Worm (Caenorhabditis elegans) whole organism, mixed stage, embryonic: ENCODE measurements around the gene C17H12.12.

Source experiments
- M03D4.4 ChIP-seq: sonication (generic microtip); optimal IDR thresholded peaks from 2 replicates; lab custom pipeline; 2017; ENCODE audit warnings: mild to moderate bottlenecking, missing genetic modification characterization, missing compliant biosample characterization
- bed-3 ChIP-seq: fragments of 200-800 bp; sonication (Bioruptor generic); optimal IDR thresholded peaks from 3 replicates; lab custom pipeline; 2018; ENCODE audit warnings: mild to moderate bottlenecking, missing genetic modification characterization, moderate library complexity, missing compliant biosample characterization
- blmp-1 ChIP-seq: fragments of 150-350 bp; optimal IDR thresholded peaks from 2 replicates; lab custom pipeline; 2014; ENCODE audit warnings: missing biosample characterization, missing genetic modification characterization
- ceh-39 ChIP-seq: fragments of 150-350 bp; optimal IDR thresholded peaks from 2 replicates; lab custom pipeline; 2014; ENCODE audit warnings: missing biosample characterization, missing genetic modification characterization
- ces-1 ChIP-seq: fragments of 150-350 bp; optimal IDR thresholded peaks from 2 replicates; lab custom pipeline; 2014; ENCODE audit warnings: missing biosample characterization, missing genetic modification reagents, missing genetic modification characterization
- cnd-1 ChIP-seq: fragments of 200-800 bp; sonication (Bioruptor generic); optimal IDR thresholded peaks from 2 replicates; lab custom pipeline; 2018; ENCODE audit warnings: mild to moderate bottlenecking, missing genetic modification characterization, missing compliant biosample characterization
- drap-1 ChIP-seq: fragments of 200-800 bp; sonication (Bioruptor generic); optimal IDR thresholded peaks from 3 replicates; lab custom pipeline; 2018; ENCODE audit warnings: mild to moderate bottlenecking, missing genetic modification characterization, missing compliant biosample characterization
- elt-1 ChIP-seq: sonication (generic microtip); optimal IDR thresholded peaks from 2 replicates; lab custom pipeline; 2017; ENCODE audit warnings: missing genetic modification characterization, mild to moderate bottlenecking, missing compliant biosample characterization, antibody characterized with exemption, moderate library complexity, borderline replicate concordance; ENCODE audit not compliant: insufficient read depth
- flh-1 ChIP-seq: fragments of 200-800 bp; sonication (Bioruptor generic); optimal IDR thresholded peaks from 2 replicates; lab custom pipeline; 2018; ENCODE audit warnings: mild to moderate bottlenecking, missing genetic modification characterization, moderate library complexity, missing compliant biosample characterization
- ham-2 ChIP-seq: fragments of 200-800 bp; sonication (Bioruptor generic); optimal IDR thresholded peaks from 2 replicates; lab custom pipeline; 2018; ENCODE audit warnings: mild to moderate bottlenecking, missing genetic modification characterization, missing compliant biosample characterization
- hlh-1 ChIP-seq: fragments of 150-350 bp; optimal IDR thresholded peaks from 2 replicates; lab custom pipeline; 2014; ENCODE audit warnings: missing biosample characterization, missing genetic modification reagents, missing genetic modification characterization
- lin-13 ChIP-seq: fragments of 150-350 bp; optimal IDR thresholded peaks from 2 replicates; lab custom pipeline; 2014; ENCODE audit warnings: missing biosample characterization, missing genetic modification characterization
- lin-32 ChIP-seq: fragments of 200-800 bp; sonication (Bioruptor generic); optimal IDR thresholded peaks from 2 replicates; lab custom pipeline; 2018; ENCODE audit warnings: mild to moderate bottlenecking, missing genetic modification characterization, missing compliant biosample characterization
- lsy-2 ChIP-seq: fragments of 150-350 bp; optimal IDR thresholded peaks from 2 replicates; lab custom pipeline; 2014; ENCODE audit warnings: missing biosample characterization, missing genetic modification characterization
- mab-5 ChIP-seq: fragments of 150-350 bp; optimal IDR thresholded peaks from 2 replicates; lab custom pipeline; 2014; ENCODE audit warnings: missing biosample characterization, missing genetic modification characterization
- mep-1 ChIP-seq: fragments of 150-350 bp; optimal IDR thresholded peaks from 2 replicates; lab custom pipeline; 2017; ENCODE audit warnings: missing biosample characterization, missing genetic modification reagents, missing genetic modification characterization, inconsistent platforms
- mls-2 ChIP-seq: sonication (generic microtip); optimal IDR thresholded peaks from 2 replicates; lab custom pipeline; 2016; ENCODE audit warnings: mild to moderate bottlenecking, missing genetic modification characterization, moderate library complexity, missing compliant biosample characterization
- nhr-12 ChIP-seq: fragments of 150-350 bp; optimal IDR thresholded peaks from 2 replicates; lab custom pipeline; 2014; ENCODE audit warnings: missing biosample characterization, missing genetic modification characterization
- nhr-2 ChIP-seq: fragments of 150-350 bp; optimal IDR thresholded peaks from 2 replicates; lab custom pipeline; 2014; ENCODE audit warnings: missing biosample characterization, missing genetic modification characterization
- nhr-237 ChIP-seq: fragments of 150-350 bp; optimal IDR thresholded peaks from 2 replicates; lab custom pipeline; 2014; ENCODE audit warnings: missing biosample characterization, missing genetic modification characterization
- nhr-76 ChIP-seq: sonication (generic microtip); optimal IDR thresholded peaks from 2 replicates; lab custom pipeline; 2017; ENCODE audit warnings: missing biosample characterization, missing genetic modification characterization
- pha-4 ChIP-seq: fragments of 150-350 bp; optimal IDR thresholded peaks from 2 replicates; lab custom pipeline; 2018; ENCODE audit warnings: missing biosample characterization, missing genetic modification reagents, missing genetic modification characterization
- sem-2 ChIP-seq: fragments of 200-800 bp; sonication (Bioruptor generic); optimal IDR thresholded peaks from 2 replicates; lab custom pipeline; 2018; ENCODE audit warnings: mild to moderate bottlenecking, missing genetic modification characterization, missing compliant biosample characterization
- snpc-4 ChIP-seq: fragments of 150-350 bp; optimal IDR thresholded peaks from 2 replicates; lab custom pipeline; 2014; ENCODE audit warnings: missing biosample characterization, missing genetic modification characterization
- sptf-1 ChIP-seq: sonication (generic microtip); optimal IDR thresholded peaks from 2 replicates; lab custom pipeline; 2017; ENCODE audit warnings: mild to moderate bottlenecking, missing genetic modification characterization, moderate library complexity, missing compliant biosample characterization
- tbx-8 ChIP-seq: fragments of 200-800 bp; sonication (Bioruptor generic); optimal IDR thresholded peaks from 2 replicates; lab custom pipeline; 2018; ENCODE audit warnings: mild to moderate bottlenecking, missing genetic modification characterization, moderate library complexity, missing compliant biosample characterization
- unc-120 ChIP-seq: sonication (generic microtip); optimal IDR thresholded peaks from 2 replicates; lab custom pipeline; 2017; ENCODE audit warnings: missing genetic modification characterization, missing compliant biosample characterization; ENCODE audit not compliant: poor library complexity, severe bottlenecking
- unc-39 ChIP-seq: fragments of 150-350 bp; optimal IDR thresholded peaks from 2 replicates; lab custom pipeline; 2014; ENCODE audit warnings: missing biosample characterization, missing genetic modification characterization
- unc-62 ChIP-seq: fragments of 150-350 bp; optimal IDR thresholded peaks from 2 replicates; lab custom pipeline; 2014; ENCODE audit warnings: missing biosample characterization, missing genetic modification reagents, missing genetic modification characterization
- zip-8 ChIP-seq: fragments of 150-350 bp; optimal IDR thresholded peaks from 2 replicates; lab custom pipeline; 2014; ENCODE audit warnings: missing biosample characterization, missing genetic modification characterization
- ztf-11 ChIP-seq: fragments of 150-350 bp; optimal IDR thresholded peaks from 2 replicates; lab custom pipeline; 2014; ENCODE audit warnings: missing biosample characterization, missing genetic modification characterization

Gene C17H12.12

DNA sequence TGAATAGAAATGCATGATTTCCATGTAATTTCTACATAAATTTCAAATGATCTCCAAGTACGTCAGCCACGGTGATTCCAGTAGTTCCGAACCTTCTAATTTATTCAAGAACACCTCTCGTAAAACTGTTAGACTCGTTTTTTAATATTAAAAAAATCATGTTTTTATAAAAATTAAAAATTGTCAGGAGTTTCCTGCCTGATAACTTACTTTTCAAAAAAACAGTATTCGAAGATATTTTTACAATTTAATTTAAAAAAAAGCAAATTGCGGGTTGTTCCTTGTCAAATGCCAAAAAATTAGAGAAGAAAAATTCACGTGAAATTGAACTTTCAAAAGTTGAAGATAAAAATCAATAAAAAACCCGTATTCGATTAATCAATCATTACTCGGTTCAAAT is at the start of gene C17H12.12, which contains the start of gene C17H12.3:
C17H12.12 (plus strand) TSS at position 396 of the 400 bp plus-strand sequence.
C17H12.3 (minus strand) TSS at position 101 of the 400 bp plus-strand sequence.
- TF ChIP-seq ces-1 (GFP tag; lab: Kevin White, UChicago) (no peak), cnd-1 (tag; lab: Kevin White, UChicago) (no peak), lsy-2 (tag; lab: Kevin White, UChicago) (no peak), mls-2 (tag; lab: Kevin White, UChicago) (no peak), nhr-2 (no peak), ztf-11 (tag; lab: Kevin White, UChicago) (no peak), unc-39 (tag; lab: Kevin White, UChicago) (no peak), sptf-1 (tag; lab: Kevin White, UChicago) (no peak), M03D4.4 (tag; lab: Kevin White, UChicago) (no peak), hlh-1 (no peak), nhr-237 (tag; lab: Kevin White, UChicago) (no peak), flh-1 (GFP tag; lab: Kevin White, UChicago) (no peak), snpc-4 (tag; lab: Kevin White, UChicago) (no peak)

DNA sequence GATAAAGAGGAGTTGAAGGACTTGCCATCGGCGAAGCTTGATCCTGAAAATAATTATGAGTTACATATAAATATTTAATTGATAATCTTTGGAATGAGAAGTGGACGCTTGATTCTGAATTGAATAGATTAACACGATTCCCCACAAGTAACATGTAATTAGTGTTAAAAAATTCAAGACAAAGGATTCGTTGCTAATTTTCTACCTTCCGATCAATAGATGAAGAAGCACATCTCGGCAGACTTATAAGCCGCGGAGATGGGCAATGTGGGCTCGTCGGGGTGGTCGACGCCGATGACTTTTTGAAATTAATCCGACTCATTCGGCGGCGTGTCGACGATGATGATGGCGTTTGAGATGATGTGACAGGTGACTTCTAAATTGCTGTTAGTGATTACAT is 48.6 kb upstream of the C17H12.12 start:
- no peak for TF ChIP-seq lin-13
- no peak for TF ChIP-seq cnd-1 (tag; lab: Kevin White, UChicago)
- TF ChIP-seq bed-3 (GFP tag; lab: Kevin White, UChicago) = no peak
- TF ChIP-seq nhr-12 (tag; lab: Kevin White, UChicago) = no peak
- no peak for TF ChIP-seq ham-2 (GFP tag; lab: Kevin White, UChicago)
- no peak for TF ChIP-seq tbx-8 (GFP tag; lab: Kevin White, UChicago)
- TF ChIP-seq elt-1 (tag; lab: Kevin White, UChicago) = no peak
- no peak for TF ChIP-seq sptf-1 (tag; lab: Kevin White, UChicago)
- TF ChIP-seq sem-2 (GFP tag; lab: Kevin White, UChicago) = no peak
- TF ChIP-seq ceh-39 (tag; lab: Kevin White, UChicago) = no peak
- no peak for TF ChIP-seq blmp-1 (tag; lab: Kevin White, UChicago)
- TF ChIP-seq unc-39 (tag; lab: Kevin White, UChicago) = no peak
- no peak for TF ChIP-seq nhr-237 (tag; lab: Kevin White, UChicago)
- no peak for TF ChIP-seq mep-1 (tag; lab: Kevin White, UChicago)
- no peak for TF ChIP-seq flh-1 (GFP tag; lab: Kevin White, UChicago)
- no peak for TF ChIP-seq hlh-1
- TF ChIP-seq mls-2 (tag; lab: Kevin White, UChicago) = no peak
- no peak for TF ChIP-seq zip-8 (tag; lab: Kevin White, UChicago)
- TF ChIP-seq drap-1 (GFP tag; lab: Kevin White, UChicago) = no peak
- TF ChIP-seq mab-5 (tag; lab: Kevin White, UChicago) = no peak
- TF ChIP-seq, all 35 proteins: peak for 0

DNA sequence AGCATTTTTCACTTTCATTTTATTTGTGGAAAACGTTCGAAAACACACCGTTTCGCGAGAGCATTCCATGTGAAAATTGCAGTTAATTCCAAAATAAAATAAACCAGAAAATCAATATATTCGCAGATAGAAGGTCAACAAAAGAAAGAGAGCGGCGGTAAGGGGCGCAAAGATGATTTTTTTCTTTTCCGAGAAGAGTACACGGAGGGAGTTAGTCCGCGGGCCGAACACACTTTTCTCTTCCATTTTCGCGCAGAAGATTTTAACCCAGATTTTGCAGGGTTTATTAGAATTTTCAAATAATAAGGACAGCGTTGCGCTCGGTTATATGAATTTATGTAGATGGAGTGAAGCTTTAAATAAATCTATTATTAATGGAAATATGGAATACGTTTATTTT is 48.1 kb upstream of the C17H12.12 start:
- TF ChIP-seq mep-1 (tag; lab: Kevin White, UChicago) (peak; percentile 5), unc-120 (tag; lab: Kevin White, UChicago) (peak; percentile 14), nhr-76 (tag; lab: Kevin White, UChicago) (no peak)

DNA sequence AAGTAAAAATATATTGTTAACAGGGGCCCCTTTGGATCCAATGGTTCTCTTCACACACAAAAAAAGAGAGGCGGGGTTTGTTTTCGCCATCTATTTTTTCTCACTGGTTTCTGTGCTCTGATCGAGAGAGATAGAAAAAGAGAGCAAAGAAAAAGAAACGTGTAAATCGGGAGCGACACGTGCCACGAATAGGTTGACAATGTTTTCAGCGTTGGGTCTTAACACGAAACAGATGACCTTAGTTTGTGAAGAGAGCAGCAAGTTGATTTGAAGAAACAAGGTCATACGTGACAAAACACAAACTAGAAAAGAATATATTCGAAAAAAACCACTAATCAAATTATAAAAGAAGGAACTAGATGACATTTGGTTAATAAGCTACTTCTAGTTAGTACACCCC is 47.2 kb upstream of the C17H12.12 start, which contains the start of gene lin-45:
lin-45 (minus strand) TSS at position 82 of the 400 bp plus-strand sequence.
- TF ChIP-seq bed-3 (GFP tag; lab: Kevin White, UChicago) (no peak), ceh-39 (tag; lab: Kevin White, UChicago) (no peak), blmp-1 (tag; lab: Kevin White, UChicago) (no peak), lin-32 (no peak), unc-120 (tag; lab: Kevin White, UChicago) (no peak), pha-4 (tag; lab: Kevin White, UChicago) (no peak), hlh-1 (no peak)

DNA sequence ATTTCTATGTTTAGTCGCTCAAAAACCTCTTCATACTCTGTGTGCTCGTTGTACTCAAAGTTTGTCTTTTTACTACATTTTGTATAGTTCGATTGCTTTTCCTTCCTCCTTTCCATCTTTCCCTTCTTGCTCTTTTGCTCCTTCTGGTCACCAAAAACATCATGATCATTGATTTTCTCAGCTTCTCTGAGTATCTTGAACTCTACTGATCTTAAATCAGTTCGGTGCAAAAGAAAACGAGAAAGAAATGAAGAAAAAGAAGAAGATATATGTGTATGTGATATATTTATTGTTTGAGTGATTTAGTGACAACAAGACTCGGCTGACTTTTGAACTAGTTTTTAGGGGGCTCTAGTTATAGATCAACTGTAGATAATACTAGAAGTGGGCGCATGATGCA is 45.6 kb upstream of the C17H12.12 start:
- TF ChIP-seq unc-62 (GFP tag; lab: Kevin White, UChicago) (peak; percentile 26), sptf-1 (tag; lab: Kevin White, UChicago) (no peak)
